Fruit fly (Drosophila melanogaster) whole organism, embryonic: ENCODE data around the gene Tbcd.
A peak's percentile ranks its signal among the peaks of the same experiment; 100 is the strongest.

Source experiments
- Atf6 ChIP-seq: fragments of 200-800 bp; sonication (Bioruptor generic); IDR thresholded peaks from 2 replicates; pipeline ENCODE4 v1.3.6; 2022; ENCODE audit warnings: missing biosample characterization, missing genetic modification characterization
- Bgb ChIP-seq: fragments of 200-800 bp; sonication (Bioruptor generic); IDR thresholded peaks from 2 replicates; pipeline ENCODE4 v1.3.6; 2022; ENCODE audit warnings: missing biosample characterization, missing genetic modification characterization; ENCODE audit not compliant: partially characterized antibody
- Blimp-1 ChIP-seq: fragments of 200-800 bp; sonication (Bioruptor generic); optimal IDR thresholded peaks from 3 replicates; lab custom pipeline; 2018; ENCODE audit warnings: missing biosample characterization, missing genetic modification characterization, mild to moderate bottlenecking, moderate library complexity, missing genetic modification reagents
- CG11504 ChIP-seq: fragments of 200-800 bp; sonication (Bioruptor generic); optimal IDR thresholded peaks from 3 replicates; lab custom pipeline; 2019; ENCODE audit warnings: missing biosample characterization, mild to moderate bottlenecking, missing genetic modification characterization, moderate library complexity
- CG11696 ChIP-seq: fragments of 200-800 bp; sonication (Bioruptor generic); IDR thresholded peaks from 2 replicates; pipeline ENCODE4 v1.3.6; 2022; ENCODE audit warnings: missing biosample characterization, missing genetic modification characterization
- CG12942 ChIP-seq: fragments of 200-800 bp; sonication (Bioruptor generic); optimal IDR thresholded peaks from 3 replicates; lab custom pipeline; 2016; ENCODE audit warnings: missing biosample characterization, missing genetic modification characterization
- CG14014 ChIP-seq: fragments of 200-800 bp; sonication (Bioruptor generic); IDR thresholded peaks from 2 replicates; pipeline ENCODE4 v1.3.6; 2022; ENCODE audit warnings: missing biosample characterization, missing genetic modification characterization
- CG14050 ChIP-seq: fragments of 200-800 bp; sonication (Bioruptor generic); IDR thresholded peaks from 3 replicates; pipeline ENCODE4 v1.3.6; 2022; ENCODE audit warnings: missing biosample characterization, missing genetic modification characterization
- CG14860 ChIP-seq: fragments of 200-800 bp; sonication (Bioruptor generic); IDR thresholded peaks from 3 replicates; pipeline ENCODE4 v1.3.6; 2022; ENCODE audit warnings: missing biosample characterization, missing genetic modification characterization; ENCODE audit not compliant: partially characterized antibody
- CG15514 ChIP-seq: fragments of 200-800 bp; sonication (Bioruptor generic); optimal IDR thresholded peaks from 3 replicates; lab custom pipeline; 2017; ENCODE audit warnings: missing biosample characterization, missing genetic modification characterization, mild to moderate bottlenecking, moderate library complexity, missing genetic modification reagents
- CG15696 ChIP-seq: fragments of 200-800 bp; sonication (Bioruptor generic); optimal IDR thresholded peaks from 2 replicates; lab custom pipeline; 2019; ENCODE audit warnings: missing biosample characterization, mild to moderate bottlenecking, missing genetic modification characterization, moderate library complexity
- CG16815 ChIP-seq: fragments of 200-800 bp; sonication (Bioruptor generic); optimal IDR thresholded peaks from 3 replicates; lab custom pipeline; 2017; ENCODE audit warnings: missing biosample characterization, mild to moderate bottlenecking, missing genetic modification characterization
- CG17361 ChIP-seq: fragments of 200-800 bp; sonication (Bioruptor generic); IDR thresholded peaks from 3 replicates; pipeline ENCODE4 v1.3.6; 2022; ENCODE audit warnings: missing biosample characterization, missing genetic modification characterization
- CG2120 ChIP-seq: fragments of 200-800 bp; sonication (Bioruptor generic); optimal IDR thresholded peaks from 3 replicates; lab custom pipeline; 2016; ENCODE audit warnings: missing biosample characterization, missing genetic modification characterization
- CG2202 ChIP-seq: fragments of 200-800 bp; sonication (Bioruptor generic); optimal IDR thresholded peaks from 2 replicates; lab custom pipeline; 2018; ENCODE audit warnings: missing biosample characterization, mild to moderate bottlenecking, missing genetic modification characterization
- CG2678 ChIP-seq: fragments of 200-800 bp; sonication (Bioruptor generic); optimal IDR thresholded peaks from 3 replicates; lab custom pipeline; 2019; ENCODE audit warnings: missing biosample characterization, mild to moderate bottlenecking, missing genetic modification characterization, moderate library complexity
- CG30403 ChIP-seq: fragments of 200-800 bp; sonication (Bioruptor generic); optimal IDR thresholded peaks from 3 replicates; lab custom pipeline; 2016; ENCODE audit warnings: missing biosample characterization, missing genetic modification characterization
- CG43689 ChIP-seq: fragments of 200-800 bp; sonication (Bioruptor generic); IDR thresholded peaks from 2 replicates; pipeline ENCODE4 v1.3.6; 2022; ENCODE audit warnings: missing biosample characterization, missing genetic modification characterization
- CG4820 ChIP-seq: fragments of 200-800 bp; sonication (Bioruptor generic); optimal IDR thresholded peaks from 3 replicates; lab custom pipeline; 2016; ENCODE audit warnings: missing biosample characterization, missing genetic modification characterization
- CG5953 ChIP-seq: fragments of 200-800 bp; sonication (Bioruptor generic); IDR thresholded peaks from 2 replicates; pipeline ENCODE4 v1.3.6; 2022; ENCODE audit warnings: missing biosample characterization, missing genetic modification characterization
- CG7928 ChIP-seq: fragments of 200-800 bp; sonication (Bioruptor generic); optimal IDR thresholded peaks from 2 replicates; lab custom pipeline; 2017; ENCODE audit warnings: missing biosample characterization, mild to moderate bottlenecking, missing genetic modification characterization
- CrebB ChIP-seq: fragments of 200-800 bp; sonication (Bioruptor generic); optimal IDR thresholded peaks from 3 replicates; lab custom pipeline; 2018; ENCODE audit warnings: missing biosample characterization, mild to moderate bottlenecking, missing genetic modification characterization
- D19A ChIP-seq: fragments of 200-800 bp; optimal IDR thresholded peaks from 3 replicates; lab custom pipeline; 2019; ENCODE audit warnings: missing biosample characterization, mild to moderate bottlenecking, missing genetic modification characterization, moderate library complexity
- Hey ChIP-seq: fragments of 200-800 bp; sonication (Bioruptor generic); optimal IDR thresholded peaks from 3 replicates; lab custom pipeline; 2018; ENCODE audit warnings: missing biosample characterization, mild to moderate bottlenecking, missing genetic modification characterization
- Hmr ChIP-seq: fragments of 200-800 bp; sonication (Bioruptor generic); optimal IDR thresholded peaks from 3 replicates; lab custom pipeline; 2017; ENCODE audit warnings: mild to moderate bottlenecking, missing biosample characterization, missing genetic modification reagents, missing genetic modification characterization
- Med ChIP-seq: fragments of 200-800 bp; sonication (Bioruptor generic); peaks from one replicate; lab custom pipeline; 2016; ENCODE audit warnings: missing biosample characterization, missing genetic modification characterization, mild to moderate bottlenecking, inconsistent platforms, moderate library complexity
- Oli ChIP-seq: fragments of 200-800 bp; sonication (Bioruptor generic); optimal IDR thresholded peaks from 2 replicates; lab custom pipeline; 2018; ENCODE audit warnings: missing biosample characterization, mild to moderate bottlenecking, missing genetic modification characterization, moderate library complexity
- Sox102F ChIP-seq: fragments of 200-800 bp; sonication (Bioruptor generic); optimal IDR thresholded peaks from 2 replicates; lab custom pipeline; 2018; ENCODE audit warnings: missing biosample characterization, mild to moderate bottlenecking, missing genetic modification characterization, moderate library complexity
- aop ChIP-seq: fragments of 200-800 bp; sonication (Bioruptor generic); IDR thresholded peaks from 2 replicates; pipeline ENCODE4 v1.3.6; 2022; ENCODE audit warnings: missing biosample characterization, missing genetic modification characterization
- bsh ChIP-seq, 2 experiments: fragments of 200-800 bp; sonication (Bioruptor generic); optimal IDR thresholded peaks; 2 replicates each; lab custom pipeline; 2017 to 2018; ENCODE audit warnings: mild to moderate bottlenecking in 2 of 2, missing biosample characterization in 2 of 2, missing genetic modification characterization in 2 of 2, moderate library complexity in 1 of 2
- croc ChIP-seq: fragments of 200-800 bp; sonication (Bioruptor generic); conservative IDR thresholded peaks from 3 replicates; pipeline ENCODE4 v1.3.6; 2022; ENCODE audit warnings: missing biosample characterization, missing genetic modification characterization
- dan ChIP-seq: fragments of 200-800 bp; sonication (Bioruptor generic); IDR thresholded peaks from 2 replicates; pipeline ENCODE4 v1.3.6; 2022; ENCODE audit warnings: missing biosample characterization, missing genetic modification characterization
- eve ChIP-seq, 2 experiments: fragments of >200 bp; optimal IDR thresholded peaks; 2 replicates each; lab custom pipeline; 2017; ENCODE audit warnings: missing biosample characterization in 2 of 2, missing genetic modification characterization in 2 of 2
- gcm2 ChIP-seq: fragments of 200-800 bp; sonication (Bioruptor generic); optimal IDR thresholded peaks from 2 replicates; lab custom pipeline; 2016; ENCODE audit warnings: missing biosample characterization, missing genetic modification characterization
- grau ChIP-seq: fragments of 200-800 bp; optimal IDR thresholded peaks from 3 replicates; lab custom pipeline; 2019; ENCODE audit warnings: missing biosample characterization, mild to moderate bottlenecking, missing genetic modification characterization, moderate library complexity
- grn ChIP-seq: fragments of 200-800 bp; sonication (Bioruptor generic); optimal IDR thresholded peaks from 3 replicates; lab custom pipeline; 2017; ENCODE audit warnings: missing biosample characterization, missing genetic modification characterization
- hth ChIP-seq: fragments of >200 bp; optimal IDR thresholded peaks from 2 replicates; lab custom pipeline; 2017; ENCODE audit warnings: inconsistent platforms
- nerfin-2 ChIP-seq: fragments of 200-800 bp; sonication (Bioruptor generic); IDR thresholded peaks from 2 replicates; pipeline ENCODE4 v1.3.6; 2022; ENCODE audit warnings: missing biosample characterization, missing genetic modification characterization; ENCODE audit not compliant: partially characterized antibody
- repo ChIP-seq: fragments of 200-800 bp; sonication (Bioruptor generic); optimal IDR thresholded peaks from 2 replicates; lab custom pipeline; 2016; ENCODE audit warnings: missing biosample characterization, missing genetic modification characterization
- sc ChIP-seq, 3 experiments: fragments of >200 bp in 2 of 3; fragments of 200-800 bp in 1 of 3; sonication (Bioruptor generic) in 1 of 3; optimal IDR thresholded peaks; 2 replicates in 2 of 3; 3 replicates in 1 of 3; lab custom pipeline; 2017; ENCODE audit warnings: mild to moderate bottlenecking in 1 of 3, missing biosample characterization in 1 of 3, missing genetic modification characterization in 1 of 3, missing genetic modification reagents in 1 of 3
- sd ChIP-seq: fragments of 200-800 bp; sonication (Bioruptor generic); optimal IDR thresholded peaks from 3 replicates; lab custom pipeline; 2018; ENCODE audit warnings: missing biosample characterization, mild to moderate bottlenecking, missing genetic modification characterization, moderate library complexity
- trh ChIP-seq: fragments of 200-800 bp; sonication (Bioruptor generic); optimal IDR thresholded peaks from 2 replicates; lab custom pipeline; 2016; ENCODE audit warnings: missing biosample characterization, missing genetic modification characterization
- tx ChIP-seq: fragments of 200-800 bp; sonication (Bioruptor generic); optimal IDR thresholded peaks from 2 replicates; lab custom pipeline; 2016; ENCODE audit warnings: missing biosample characterization, missing genetic modification characterization
- wdn ChIP-seq: fragments of 200-800 bp; sonication (Bioruptor generic); IDR thresholded peaks from 2 replicates; pipeline ENCODE4 v1.3.6; 2022; ENCODE audit warnings: missing biosample characterization, missing genetic modification characterization
- zf30C ChIP-seq: fragments of 200-800 bp; sonication (Bioruptor generic); optimal IDR thresholded peaks from 3 replicates; lab custom pipeline; 2018; ENCODE audit warnings: missing biosample characterization, mild to moderate bottlenecking, missing genetic modification characterization

The Tbcd gene

dm6 chr2L:2178810-2179143 is 31.5 kb downstream of the Tbcd start (continued):
- no peak for TF ChIP-seq repo (GFP tag; lab: Kevin White, UChicago)
- TF ChIP-seq CG2678 (tag; lab: Kevin White, UChicago) = no peak
- TF ChIP-seq grau = peak; percentile 75
- 0 out of 2 replicates have a peak, but pooled peaks have one; percentile 5 for TF ChIP-seq Bgb (GFP tag; lab: Robert Waterston, UW)
- no peak for TF ChIP-seq CG14050 (GFP tag; lab: Robert Waterston, UW)
- TF ChIP-seq CG4820 = no peak
- TF ChIP-seq CG12942 = no peak
- 0 out of 2 replicates have a peak, but pooled peaks have one; percentile 20 for TF ChIP-seq CG5953
- no peak for TF ChIP-seq CrebB (tag; lab: Kevin White, UChicago)
- TF ChIP-seq CG2202 (tag; lab: Kevin White, UChicago) = no peak
- no peak for TF ChIP-seq sc (optimal IDR thresholded peaks at IDR 0.05; lab: Kevin White, UChicago)
- TF ChIP-seq sc (GFP tag; optimal IDR thresholded peaks at IDR 0.05; lab: Kevin White, UChicago) = no peak
- no peak for TF ChIP-seq tx (GFP tag; lab: Kevin White, UChicago)
- no peak for TF ChIP-seq dan (GFP tag; lab: Robert Waterston, UW)
- TF ChIP-seq D19A = no peak
- TF ChIP-seq CG11504 (tag; lab: Kevin White, UChicago) = no peak
- no peak for TF ChIP-seq CG15514 (GFP tag; lab: Kevin White, UChicago)
- TF ChIP-seq CG16815 (GFP tag; lab: Kevin White, UChicago) = no peak
- peak; percentile 46; the same call in 1 of the 2 replicates for TF ChIP-seq wdn (GFP tag; lab: Robert Waterston, UW)
- TF ChIP-seq Med (GFP tag; lab: Kevin White, UChicago) = no peak
- TF ChIP-seq Hey (tag; lab: Kevin White, UChicago) = no peak
- no peak for TF ChIP-seq CG17361 (GFP tag; lab: Robert Waterston, UW)
- no peak for TF ChIP-seq aop (GFP tag; lab: Robert Waterston, UW)
- TF ChIP-seq Sox102F = no peak
- no peak for TF ChIP-seq CG7928 (GFP tag; lab: Kevin White, UChicago)
- TF ChIP-seq sd (tag; lab: Kevin White, UChicago) = no peak
- TF ChIP-seq CG15696 = no peak
- TF ChIP-seq hth (lab: Kevin White, UChicago) = no peak
- TF ChIP-seq Oli (tag; lab: Kevin White, UChicago) = peak; percentile 3
- TF ChIP-seq zf30C (GFP tag; lab: Kevin White, UChicago) = no peak
- peak; percentile 4 for TF ChIP-seq CG30403 (GFP tag; lab: Kevin White, UChicago)
- peak in 1 of 2 experiments; percentile 23 for TF ChIP-seq eve (GFP tag; optimal IDR thresholded peaks at IDR 0.05; lab: Kevin White, UChicago)
- no peak for TF ChIP-seq trh (GFP tag; lab: Kevin White, UChicago)
- peak; percentile 50 for TF ChIP-seq grn
- TF ChIP-seq croc (GFP tag; lab: Robert Waterston, UW) = no peak
- no peak for TF ChIP-seq Blimp-1
- 0 out of 2 replicates have a peak, but pooled peaks have one; percentile 4 for TF ChIP-seq CG14014 (GFP tag; lab: Robert Waterston, UW)
- no peak for TF ChIP-seq CG11696 (GFP tag; lab: Robert Waterston, UW)
- TF ChIP-seq Hmr = no peak
- no peak for TF ChIP-seq CG14860
- TF ChIP-seq CG43689 (GFP tag; lab: Robert Waterston, UW) = no peak
- no peak for TF ChIP-seq nerfin-2 (GFP tag; lab: Robert Waterston, UW)
- TF ChIP-seq Atf6 = no peak
- TF ChIP-seq bsh (GFP tag; optimal IDR thresholded peaks at IDR 0.05; lab: Kevin White, UChicago) = no peak
- no peak for TF ChIP-seq gcm2 (GFP tag; lab: Kevin White, UChicago)
- peak; percentile 18 for TF ChIP-seq CG2120 (GFP tag; lab: Kevin White, UChicago)
